Fruit fly (Drosophila melanogaster): ENCODE results near the gene eIF4H1.

- TF ChIP-seq Hr83 (GFP tag; optimal IDR thresholded peaks at IDR 0.05; ENCODE audit: poor library complexity, severe bottlenecking) (no peak), Hr78 (GFP tag; optimal IDR thresholded peaks at IDR 0.05) (no peak), fru (GFP tag; optimal IDR thresholded peaks at IDR 0.05) (no peak)
Observed at dm6 chrX:16405209-16405608, 43.3 kb upstream of the eIF4H1 start, which contains the start of gene CG4301.

Data from whole organism, wandering third instar larva.